Fruit fly (Drosophila melanogaster) whole organism, wandering third instar larva: Measurements from ENCODE around the gene Gclc.
A peak's percentile ranks its signal among the peaks of the same experiment; 100 is the strongest.

Source experiments
- Abd-B ChIP-seq: fragments of >200 bp; optimal IDR thresholded peaks from 2 replicates; lab custom pipeline; 2017; ENCODE audit warnings: missing biosample characterization, missing genetic modification characterization
- CG32264 ChIP-seq: fragments of 200-800 bp; sonication (Bioruptor generic); optimal IDR thresholded peaks from 2 replicates; lab custom pipeline; 2016; ENCODE audit warnings: missing biosample characterization, missing genetic modification characterization
- CrebA ChIP-seq: fragments of 200-800 bp; sonication (Bioruptor generic); optimal IDR thresholded peaks from 2 replicates; lab custom pipeline; 2016; ENCODE audit warnings: missing biosample characterization, mild to moderate bottlenecking, missing genetic modification characterization, borderline replicate concordance
- Dfd ChIP-seq: fragments of >200 bp; optimal IDR thresholded peaks from 2 replicates; lab custom pipeline; 2017; ENCODE audit warnings: missing biosample characterization, missing genetic modification characterization
- Dif ChIP-seq: fragments of 200-275, 200-300 bp; sonication (Bioruptor generic); optimal IDR thresholded peaks from 2 replicates; lab custom pipeline; 2018; ENCODE audit warnings: missing biosample characterization, missing genetic modification characterization; ENCODE audit not compliant: partially characterized antibody
- GATAd ChIP-seq: sonication (Bioruptor generic); optimal IDR thresholded peaks from 2 replicates; lab custom pipeline; 2016; ENCODE audit warnings: missing biosample characterization, missing genetic modification characterization
- HLH106 ChIP-seq: fragments of 200-800 bp; optimal IDR thresholded peaks from 3 replicates; lab custom pipeline; 2019; ENCODE audit warnings: missing biosample characterization, mild to moderate bottlenecking, missing genetic modification characterization, moderate library complexity
- Hnf4 ChIP-seq: fragments of 200-800 bp; sonication (Bioruptor generic); optimal IDR thresholded peaks from 2 replicates; lab custom pipeline; 2016; ENCODE audit warnings: missing biosample characterization, mild to moderate bottlenecking, missing genetic modification characterization
- Hr78 ChIP-seq: fragments of >200 bp; optimal IDR thresholded peaks from 2 replicates; lab custom pipeline; 2017; ENCODE audit warnings: missing biosample characterization, missing genetic modification characterization
- Hr83 ChIP-seq: fragments of 200-300 bp; sonication (Bioruptor generic); optimal IDR thresholded peaks from 2 replicates; lab custom pipeline; 2016; ENCODE audit warnings: missing biosample characterization, mild to moderate bottlenecking, missing genetic modification characterization, moderate library complexity; ENCODE audit not compliant: poor library complexity, severe bottlenecking
- Jra ChIP-seq: sonication (Bioruptor generic); optimal IDR thresholded peaks from 2 replicates; lab custom pipeline; 2016; ENCODE audit warnings: missing biosample characterization, missing genetic modification characterization
- Myc ChIP-seq: fragments of >200 bp; optimal IDR thresholded peaks from 2 replicates; lab custom pipeline; 2017
- N ChIP-seq: fragments of >200 bp; optimal IDR thresholded peaks from 2 replicates; lab custom pipeline; 2018; ENCODE audit warnings: missing biosample characterization, missing external identifiers, missing genetic modification characterization
- OdsH ChIP-seq: fragments of 200-800 bp; sonication (Bioruptor generic); optimal IDR thresholded peaks from 2 replicates; lab custom pipeline; 2016; ENCODE audit warnings: missing biosample characterization, mild to moderate bottlenecking, missing genetic modification characterization
- Rel ChIP-seq, 2 experiments: fragments of 200-800 bp; sonication (Bioruptor generic) in 1 of 2; optimal IDR thresholded peaks; 2 replicates in 1 of 2; 3 replicates in 1 of 2; lab custom pipeline; 2016 to 2019; ENCODE audit warnings: mild to moderate bottlenecking in 2 of 2, missing biosample characterization in 2 of 2, missing genetic modification characterization in 2 of 2, moderate library complexity in 1 of 2
- Sp1 ChIP-seq: fragments of 200-800 bp; sonication (Bioruptor generic); optimal IDR thresholded peaks from 3 replicates; lab custom pipeline; 2019; ENCODE audit warnings: missing biosample characterization, mild to moderate bottlenecking, missing genetic modification characterization, moderate library complexity
- Vsx2 ChIP-seq: fragments of 200-300, 225-300 bp; sonication (Bioruptor generic); optimal IDR thresholded peaks from 2 replicates; lab custom pipeline; 2018; ENCODE audit warnings: missing biosample characterization, missing genetic modification characterization; ENCODE audit not compliant: partially characterized antibody
- br ChIP-seq: fragments of 200-800 bp; sonication (Bioruptor generic); optimal IDR thresholded peaks from 2 replicates; lab custom pipeline; 2016; ENCODE audit warnings: missing biosample characterization, missing genetic modification characterization
- brk ChIP-seq: fragments of 200-800 bp; sonication (Bioruptor generic); optimal IDR thresholded peaks from 2 replicates; lab custom pipeline; 2016; ENCODE audit warnings: missing biosample characterization, mild to moderate bottlenecking, missing genetic modification characterization
- dl ChIP-seq, 2 experiments: fragments of 175-275, 200-275 bp in 1 of 2; fragments of 200-275 bp in 1 of 2; sonication (Bioruptor generic); optimal IDR thresholded peaks; lab custom pipeline; 2018; ENCODE audit warnings: mild to moderate bottlenecking in 2 of 2, missing biosample characterization in 2 of 2, missing genetic modification characterization in 2 of 2, moderate library complexity in 2 of 2; ENCODE audit not compliant: partially characterized antibody in 2 of 2, insufficient read depth in 1 of 2
- dmrt93B ChIP-seq: fragments of 200-800 bp; sonication (Bioruptor generic); optimal IDR thresholded peaks from 2 replicates; lab custom pipeline; 2018; ENCODE audit warnings: missing biosample characterization, mild to moderate bottlenecking, missing genetic modification characterization
- ey ChIP-seq: fragments of 200-800 bp; sonication (Bioruptor generic); optimal IDR thresholded peaks from 2 replicates; lab custom pipeline; 2016; ENCODE audit warnings: missing biosample characterization, missing genetic modification characterization
- foxo ChIP-seq, 2 experiments: fragments of 200-800 bp; sonication (Bioruptor generic); optimal IDR thresholded peaks; 2 replicates in 1 of 2; 3 replicates in 1 of 2; lab custom pipeline; 2016 to 2017; ENCODE audit warnings: missing biosample characterization in 2 of 2, missing genetic modification characterization in 2 of 2
- fru ChIP-seq: fragments of 200-800 bp; sonication (Bioruptor generic); optimal IDR thresholded peaks from 3 replicates; lab custom pipeline; 2016; ENCODE audit warnings: missing biosample characterization, mild to moderate bottlenecking, missing genetic modification characterization
- h ChIP-seq: fragments of 200-800 bp; sonication (Bioruptor generic); optimal IDR thresholded peaks from 3 replicates; lab custom pipeline; 2016; ENCODE audit warnings: missing biosample characterization, mild to moderate bottlenecking, missing genetic modification characterization
- jim ChIP-seq: fragments of 175-275, 200-325 bp; sonication (Bioruptor generic); optimal IDR thresholded peaks from 2 replicates; lab custom pipeline; 2016; ENCODE audit warnings: missing biosample characterization, mild to moderate bottlenecking, missing genetic modification characterization
- lola ChIP-seq: fragments of >200 bp; optimal IDR thresholded peaks from 2 replicates; lab custom pipeline; 2017; ENCODE audit warnings: missing biosample characterization, missing genetic modification characterization
- pan ChIP-seq: fragments of >200 bp; optimal IDR thresholded peaks from 2 replicates; lab custom pipeline; 2017
- psq ChIP-seq: fragments of 200-800 bp; sonication (Bioruptor generic); optimal IDR thresholded peaks from 3 replicates; lab custom pipeline; 2017; ENCODE audit warnings: missing biosample characterization, mild to moderate bottlenecking, missing genetic modification characterization, moderate library complexity
- sage ChIP-seq: fragments of 200-800 bp; sonication (Bioruptor generic); optimal IDR thresholded peaks from 2 replicates; lab custom pipeline; 2016; ENCODE audit warnings: missing biosample characterization, mild to moderate bottlenecking, missing genetic modification characterization
- tai ChIP-seq: sonication (Bioruptor generic); optimal IDR thresholded peaks from 2 replicates; lab custom pipeline; 2016; ENCODE audit warnings: missing biosample characterization, missing genetic modification characterization
- usp ChIP-seq: fragments of >200 bp; optimal IDR thresholded peaks from 2 replicates; lab custom pipeline; 2017; ENCODE audit warnings: missing biosample characterization, missing genetic modification characterization
- woc ChIP-seq: sonication (Bioruptor generic); optimal IDR thresholded peaks from 2 replicates; lab custom pipeline; 2016; ENCODE audit warnings: missing biosample characterization, mild to moderate bottlenecking, missing genetic modification characterization

Gene Gclc

dm6 chrX:8152718-8153117, 36.8 kb upstream of the Gclc start, which contains the start of gene CG18262:
Gene CG18262 (plus strand): TSS chrX:8152948.
- TF ChIP-seq Rel (GFP tag; optimal IDR thresholded peaks at IDR 0.05; lab: Kevin White, UChicago) (no peak), Rel (tag; optimal IDR thresholded peaks at IDR 0.05; lab: Kevin White, UChicago) (peak; percentile 72), woc (GFP tag; lab: Kevin White, UChicago) (no peak), GATAd (GFP tag; lab: Kevin White, UChicago) (peak; percentile 5)

DNA sequence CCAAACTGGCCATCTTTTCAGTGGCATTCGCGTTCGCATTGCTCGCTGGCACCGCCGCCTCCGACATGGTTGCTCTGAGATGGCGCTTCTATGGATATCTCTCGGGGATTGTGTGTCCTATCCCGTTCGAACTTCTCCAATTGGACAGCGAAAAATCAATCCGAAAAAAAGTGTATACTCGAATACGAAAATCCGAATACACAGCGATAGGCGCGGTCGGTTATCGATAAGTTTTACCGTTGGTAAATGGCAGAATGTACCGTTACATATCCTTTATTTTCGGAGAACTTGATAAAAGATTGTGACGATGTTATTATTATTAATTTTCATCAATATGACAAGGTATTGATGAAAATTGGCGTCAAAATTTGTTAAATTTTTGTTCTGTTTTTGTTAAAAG, 36.1 kb upstream of the Gclc start, which contains the start of gene Gbeta5:
Gene Gbeta5 (minus strand): TSS at position 199 of the 400 bp plus-strand sequence.
- TF ChIP-seq Hr83 (no peak), woc (GFP tag; lab: Kevin White, UChicago) (no peak), fru (GFP tag; lab: Kevin White, UChicago) (no peak), Dif (GFP tag; lab: Kevin White, UChicago) (no peak), pan (lab: Kevin White, UChicago) (no peak), psq (GFP tag; lab: Kevin White, UChicago) (no peak), br (no peak), foxo (GFP tag; optimal IDR thresholded peaks at IDR 0.05; lab: Kevin White, UChicago) (no peak), Vsx2 (GFP tag; lab: Kevin White, UChicago) (no peak), dmrt93B (GFP tag; lab: Kevin White, UChicago) (no peak), ey (GFP tag; lab: Kevin White, UChicago) (no peak), CG32264 (no peak), lola (GFP tag; lab: Kevin White, UChicago) (no peak), CrebA (GFP tag; lab: Kevin White, UChicago) (no peak), Jra (GFP tag; lab: Kevin White, UChicago) (no peak), N (GFP tag; lab: Kevin White, UChicago) (no peak), tai (GFP tag; lab: Kevin White, UChicago) (no peak), Hnf4 (GFP tag; lab: Kevin White, UChicago) (no peak), h (GFP tag; lab: Kevin White, UChicago) (no peak), dl (GFP tag; optimal IDR thresholded peaks at IDR 0.05; lab: Kevin White, UChicago; ENCODE audit: insufficient read depth in 1 of 2, partially characterized antibody in 2 of 2) (no peak)

DNA sequence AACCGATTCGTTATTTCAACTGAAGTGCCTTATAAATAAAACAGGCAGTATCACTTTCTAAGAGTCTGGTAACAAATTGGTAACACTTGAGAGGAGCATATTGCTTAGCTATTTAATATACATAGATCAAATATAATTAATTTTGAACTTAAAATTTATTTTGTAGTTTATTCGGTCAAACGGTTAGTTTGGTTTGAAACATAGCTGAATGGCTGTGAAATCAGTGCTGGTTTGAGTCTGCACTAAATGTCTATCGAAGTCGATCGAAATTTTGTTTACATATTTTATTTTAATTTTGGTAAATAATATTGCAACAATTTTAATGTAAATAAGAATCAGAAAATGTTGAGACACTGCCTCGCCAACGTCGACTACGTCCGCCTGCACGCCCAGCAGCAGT, 32.6 kb upstream of the Gclc start, which contains the start of gene CG10959:
Gene CG10959 (plus strand): TSS at position 228 of the 400 bp plus-strand sequence.
- TF ChIP-seq Hr83: no peak
- peak; percentile 4 for TF ChIP-seq Myc (lab: Kevin White, UChicago)
- no peak for TF ChIP-seq brk (GFP tag; lab: Kevin White, UChicago)
- no peak for TF ChIP-seq br
- no peak for TF ChIP-seq lola (GFP tag; lab: Kevin White, UChicago)
- no peak for TF ChIP-seq CrebA (GFP tag; lab: Kevin White, UChicago)
- no peak for TF ChIP-seq Abd-B (GFP tag; lab: Kevin White, UChicago)
- TF ChIP-seq Sp1: no peak

- TF ChIP-seq pan (lab: Kevin White, UChicago): no peak
- no peak for TF ChIP-seq jim (GFP tag; lab: Kevin White, UChicago)
- TF ChIP-seq br: no peak
- TF ChIP-seq OdsH: no peak
- no peak for TF ChIP-seq usp (GFP tag; lab: Kevin White, UChicago)
- TF ChIP-seq foxo (GFP tag; optimal IDR thresholded peaks at IDR 0.05; lab: Kevin White, UChicago): no peak
- TF ChIP-seq Hr78 (GFP tag; lab: Kevin White, UChicago): no peak
- TF ChIP-seq fru (GFP tag; lab: Kevin White, UChicago): no peak
- TF ChIP-seq CG32264: no peak
- no peak for TF ChIP-seq Rel (GFP tag; optimal IDR thresholded peaks at IDR 0.05; lab: Kevin White, UChicago)
- no peak for TF ChIP-seq Rel (tag; optimal IDR thresholded peaks at IDR 0.05; lab: Kevin White, UChicago)
Observed at dm6 chrX:8147649-8148048, 31.7 kb upstream of the Gclc start, which contains the start of gene CG15336. Gene CG15336 (plus strand): TSS chrX:8147949.

dm6 chrX:8145501-8146157, 29.7 kb upstream of the Gclc start, which contains the start of the genes alpha-PheRS and CG2129:
Gene alpha-PheRS (minus strand): TSS chrX:8145602.
Gene CG2129 (plus strand): TSS chrX:8145839.
- peak; percentile 31 for TF ChIP-seq psq (GFP tag; lab: Kevin White, UChicago)
- no peak for TF ChIP-seq Dfd (GFP tag; lab: Kevin White, UChicago)
- peak; percentile 45 for TF ChIP-seq Sp1
- TF ChIP-seq HLH106 (tag; lab: Kevin White, UChicago): peak; percentile 65
- no peak for TF ChIP-seq Rel (GFP tag; optimal IDR thresholded peaks at IDR 0.05; lab: Kevin White, UChicago)
- peak; percentile 52 for TF ChIP-seq Rel (tag; optimal IDR thresholded peaks at IDR 0.05; lab: Kevin White, UChicago)
- peak; percentile 92 for TF ChIP-seq Myc (lab: Kevin White, UChicago)
- TF ChIP-seq woc (GFP tag; lab: Kevin White, UChicago): peak; percentile 77
- TF ChIP-seq sage: no peak
- TF ChIP-seq ey (GFP tag; lab: Kevin White, UChicago): peak; percentile 6
- peak; percentile 41 for TF ChIP-seq h (GFP tag; lab: Kevin White, UChicago)
